Fruit fly (Drosophila melanogaster): ENCODE measurements around the gene CG14273.

CG14273 gene

DNA sequence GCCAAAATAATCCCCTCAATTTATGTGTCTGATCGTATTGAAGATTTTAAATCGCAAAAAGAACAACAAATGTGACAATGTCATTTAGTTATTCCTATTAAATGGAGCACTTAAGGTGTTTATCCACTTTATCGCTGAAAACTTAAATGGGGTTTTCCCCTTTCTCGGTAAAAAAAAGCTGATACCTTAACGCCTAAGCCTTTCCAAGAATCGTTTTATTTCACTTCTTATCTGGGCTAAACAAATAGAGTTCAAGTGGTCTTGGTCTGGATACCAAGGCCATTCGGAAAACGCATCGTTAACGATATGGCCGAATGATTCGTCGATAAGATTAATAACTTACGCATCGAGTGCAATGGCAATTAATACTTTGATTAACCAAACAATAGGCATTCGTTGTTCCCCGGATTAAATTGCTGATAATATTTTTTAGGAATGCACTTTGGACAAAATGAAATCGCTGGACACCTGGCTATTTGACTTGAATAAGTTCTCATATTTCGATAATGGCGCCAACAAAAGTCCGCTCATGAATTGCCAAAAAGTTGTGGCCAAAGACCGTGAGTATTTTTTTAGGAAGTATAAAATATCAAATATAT, 2.6 kb upstream of the CG14273 start:
- no peak for TF ChIP-seq Sin3A (optimal IDR thresholded peaks at IDR 0.05)
- no peak for TF ChIP-seq h (optimal IDR thresholded peaks at IDR 0.05)
- no peak for TF ChIP-seq ttk (optimal IDR thresholded peaks at IDR 0.05)
- no peak for TF ChIP-seq insv (optimal IDR thresholded peaks at IDR 0.05)
- no peak for TF ChIP-seq psq (optimal IDR thresholded peaks at IDR 0.05)
- TF ChIP-seq Myc (optimal IDR thresholded peaks at IDR 0.05): no peak

DNA sequence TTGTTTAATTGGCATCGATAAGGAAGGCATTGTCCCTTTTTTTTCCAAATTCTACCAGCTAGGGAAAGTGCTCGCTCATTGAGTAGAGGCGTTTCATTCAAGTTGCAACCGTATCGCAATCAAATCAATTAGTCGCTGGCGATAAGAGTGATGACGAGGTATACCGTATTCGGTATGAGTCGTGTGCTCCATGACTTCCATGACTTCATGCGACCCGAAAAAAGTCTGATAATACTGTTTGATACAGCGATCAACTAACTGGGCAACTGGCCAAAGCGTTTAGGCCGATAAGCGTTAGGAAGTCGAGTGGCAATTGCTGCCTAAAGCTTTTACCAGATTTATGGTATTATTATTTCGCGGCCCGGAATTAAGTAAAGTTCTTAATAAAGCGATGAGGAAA, 2.0 kb downstream of the CG14273 start:
- TF ChIP-seq Sin3A (optimal IDR thresholded peaks at IDR 0.05) (no peak), Myc (optimal IDR thresholded peaks at IDR 0.05) (no peak), insv (optimal IDR thresholded peaks at IDR 0.05) (no peak), h (optimal IDR thresholded peaks at IDR 0.05) (no peak), ttk (optimal IDR thresholded peaks at IDR 0.05) (no peak), psq (optimal IDR thresholded peaks at IDR 0.05) (no peak)

DNA sequence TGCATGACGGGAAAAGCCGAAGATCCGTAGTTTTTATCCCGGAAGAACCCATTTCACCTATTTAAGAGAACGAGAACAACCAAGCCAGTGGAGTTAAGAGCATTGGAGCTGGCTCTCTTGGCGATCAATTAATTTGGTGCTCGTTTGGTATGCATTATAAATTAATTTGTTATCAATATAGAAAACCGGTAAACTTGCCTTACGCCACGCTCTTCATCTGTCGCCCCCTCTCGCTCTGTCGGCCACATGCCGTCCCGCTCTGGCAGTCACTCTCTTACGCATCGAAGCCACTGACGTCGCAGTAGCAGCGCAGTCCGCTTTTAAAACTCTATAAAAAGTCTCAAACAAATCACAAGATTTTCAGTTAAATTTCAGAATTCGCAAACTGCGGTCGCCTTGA, 3.8 kb downstream of the CG14273 start, which contains the start of gene CG7778:
TSS of gene CG7778 (plus strand) at position 361 of the 400 bp plus-strand sequence.
- TF ChIP-seq Myc (optimal IDR thresholded peaks at IDR 0.05): no peak
- TF ChIP-seq h (optimal IDR thresholded peaks at IDR 0.05): no peak
- TF ChIP-seq ttk (optimal IDR thresholded peaks at IDR 0.05): no peak

DNA sequence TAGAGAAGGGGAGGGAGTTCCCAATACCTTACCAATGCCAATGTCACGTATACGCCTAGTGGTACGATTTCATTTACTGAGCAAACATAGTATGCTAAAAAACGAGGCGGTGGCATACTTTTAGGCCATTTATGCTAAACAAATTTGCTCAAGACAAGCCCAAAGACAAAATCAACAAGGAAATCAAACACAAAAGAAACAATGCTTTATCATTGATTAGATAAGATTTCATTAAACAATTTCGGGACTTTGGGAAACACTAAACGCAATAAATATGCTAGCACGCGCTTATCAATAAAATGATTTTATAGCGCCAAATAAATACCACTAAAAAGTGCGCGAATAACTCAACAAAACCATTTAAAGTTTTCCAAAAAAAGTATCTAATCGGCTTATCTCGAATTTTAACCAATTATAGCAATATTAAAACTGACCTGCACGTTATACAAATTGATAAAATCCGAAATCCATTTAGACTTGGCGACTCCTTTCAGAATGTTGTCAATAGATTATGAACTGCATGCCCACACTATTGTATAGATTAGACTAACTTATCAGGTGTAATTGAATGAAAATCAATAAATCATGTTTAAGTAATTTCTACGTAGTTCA, 8.2 kb downstream of the CG14273 start:
- TF ChIP-seq Myc (optimal IDR thresholded peaks at IDR 0.05): no peak
- TF ChIP-seq psq (optimal IDR thresholded peaks at IDR 0.05): no peak
- TF ChIP-seq ttk (optimal IDR thresholded peaks at IDR 0.05): no peak
- TF ChIP-seq insv (optimal IDR thresholded peaks at IDR 0.05): no peak

DNA sequence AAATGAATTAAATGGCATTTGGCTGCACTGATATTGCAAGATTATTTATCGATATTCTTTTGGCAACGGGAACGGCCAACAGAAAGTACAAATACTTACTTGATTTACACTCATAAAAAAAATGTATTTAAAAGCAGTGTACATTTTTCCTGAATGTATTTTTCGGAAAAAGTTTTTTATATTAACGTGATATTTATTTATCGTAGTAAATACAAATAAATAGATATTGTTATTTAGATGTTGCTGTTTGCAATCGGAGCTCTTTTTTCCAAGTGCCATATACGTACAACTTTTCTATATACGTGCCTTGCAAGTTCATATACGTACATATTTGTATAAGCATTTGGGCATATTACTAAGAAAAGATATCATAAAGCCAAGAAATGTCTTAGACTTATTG, 8.8 kb downstream of the CG14273 start:
- TF ChIP-seq insv (optimal IDR thresholded peaks at IDR 0.05) (no peak), Myc (optimal IDR thresholded peaks at IDR 0.05) (no peak), ttk (optimal IDR thresholded peaks at IDR 0.05) (no peak), h (optimal IDR thresholded peaks at IDR 0.05) (no peak), Sin3A (optimal IDR thresholded peaks at IDR 0.05) (no peak), psq (optimal IDR thresholded peaks at IDR 0.05) (no peak)

DNA sequence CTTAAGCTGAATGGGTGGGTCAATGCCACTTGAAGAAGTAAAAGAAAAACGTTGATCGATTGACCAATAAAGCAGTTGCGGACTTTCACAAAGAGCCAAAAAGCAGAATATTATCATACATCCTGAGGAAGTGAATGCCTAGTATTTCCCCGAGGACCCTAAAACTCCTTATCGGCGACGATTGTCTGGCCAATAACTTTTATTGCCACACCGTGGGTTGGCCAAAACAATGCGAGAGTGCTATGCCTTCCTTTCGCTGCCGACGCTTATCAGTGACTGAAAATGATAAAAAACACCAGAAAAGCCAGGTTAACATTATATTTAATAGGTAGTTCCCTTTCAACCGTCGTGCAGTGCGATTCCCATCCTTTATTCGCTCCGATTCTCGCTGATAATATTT, 9.4 kb downstream of the CG14273 start, which contains the start of gene Mur29B:
TSS of gene Mur29B (plus strand) at position 324 of the 400 bp plus-strand sequence.
- no peak for TF ChIP-seq ttk (optimal IDR thresholded peaks at IDR 0.05)
- no peak for TF ChIP-seq h (optimal IDR thresholded peaks at IDR 0.05)
- no peak for TF ChIP-seq psq (optimal IDR thresholded peaks at IDR 0.05)
- no peak for TF ChIP-seq insv (optimal IDR thresholded peaks at IDR 0.05)
- TF ChIP-seq Myc (optimal IDR thresholded peaks at IDR 0.05): no peak
- no peak for TF ChIP-seq Sin3A (optimal IDR thresholded peaks at IDR 0.05)

DNA sequence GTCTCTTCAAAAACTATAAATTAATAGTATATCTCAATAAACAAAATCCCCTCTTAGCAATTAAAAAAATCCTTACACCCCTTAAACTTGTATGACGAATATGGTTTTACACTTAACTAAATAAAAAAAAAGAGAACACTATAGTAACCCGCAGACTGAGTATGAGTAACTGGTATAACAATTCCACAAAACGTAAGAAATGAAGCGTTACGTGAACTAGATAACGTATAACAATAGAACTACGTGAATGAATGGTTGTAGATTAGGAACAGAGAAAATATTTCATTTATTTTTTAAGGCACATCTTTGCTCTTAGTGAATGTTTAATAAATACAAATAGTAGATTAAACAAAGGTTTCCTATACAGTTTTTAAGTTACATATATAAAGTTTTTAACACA, 12.9 kb downstream of the CG14273 start:
- TF ChIP-seq insv (optimal IDR thresholded peaks at IDR 0.05): no peak
- no peak for TF ChIP-seq ttk (optimal IDR thresholded peaks at IDR 0.05)
- no peak for TF ChIP-seq h (optimal IDR thresholded peaks at IDR 0.05)
- TF ChIP-seq Sin3A (optimal IDR thresholded peaks at IDR 0.05): no peak
- TF ChIP-seq psq (optimal IDR thresholded peaks at IDR 0.05): no peak
- TF ChIP-seq Myc (optimal IDR thresholded peaks at IDR 0.05): no peak

DNA sequence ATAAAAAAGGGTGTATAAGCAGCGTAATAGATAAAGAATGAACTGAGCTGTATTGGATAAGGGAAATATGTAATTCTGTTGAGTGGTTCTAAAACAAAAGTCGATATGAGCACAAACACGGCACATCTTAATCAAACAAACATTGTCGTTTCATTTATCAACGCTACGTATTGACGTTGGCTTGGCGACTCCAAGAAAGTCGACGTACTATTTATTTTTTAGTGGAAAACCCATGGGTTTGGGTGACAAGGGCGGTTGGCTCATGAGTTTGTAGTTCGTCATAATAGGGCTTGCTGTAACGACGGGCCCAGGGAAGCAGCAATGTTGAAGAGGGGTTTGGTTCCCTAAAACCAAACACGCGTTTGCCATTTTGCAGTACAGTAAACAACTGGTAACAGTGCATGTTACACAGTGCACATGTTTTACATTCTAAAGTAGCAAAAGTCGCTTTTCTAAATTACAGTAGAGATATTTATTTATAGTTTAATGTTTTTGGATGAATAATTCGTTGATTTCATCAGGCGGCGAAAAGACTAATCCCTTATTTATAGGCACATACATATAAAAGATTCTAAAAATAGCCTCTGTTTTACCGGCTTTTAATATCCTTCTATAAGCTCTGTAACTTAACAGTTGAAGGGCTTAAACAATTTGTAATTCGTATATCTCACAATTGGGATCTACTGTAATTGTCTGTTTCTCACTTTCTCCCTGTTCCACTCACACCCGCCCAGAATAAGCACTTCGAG, 18.9 kb downstream of the CG14273 start:
- no peak for TF ChIP-seq insv (optimal IDR thresholded peaks at IDR 0.05)
- TF ChIP-seq ttk (optimal IDR thresholded peaks at IDR 0.05): no peak
- no peak for TF ChIP-seq Sin3A (optimal IDR thresholded peaks at IDR 0.05)
- no peak for TF ChIP-seq Myc (optimal IDR thresholded peaks at IDR 0.05)
- TF ChIP-seq h (optimal IDR thresholded peaks at IDR 0.05): no peak
- no peak for TF ChIP-seq psq (optimal IDR thresholded peaks at IDR 0.05)

DNA sequence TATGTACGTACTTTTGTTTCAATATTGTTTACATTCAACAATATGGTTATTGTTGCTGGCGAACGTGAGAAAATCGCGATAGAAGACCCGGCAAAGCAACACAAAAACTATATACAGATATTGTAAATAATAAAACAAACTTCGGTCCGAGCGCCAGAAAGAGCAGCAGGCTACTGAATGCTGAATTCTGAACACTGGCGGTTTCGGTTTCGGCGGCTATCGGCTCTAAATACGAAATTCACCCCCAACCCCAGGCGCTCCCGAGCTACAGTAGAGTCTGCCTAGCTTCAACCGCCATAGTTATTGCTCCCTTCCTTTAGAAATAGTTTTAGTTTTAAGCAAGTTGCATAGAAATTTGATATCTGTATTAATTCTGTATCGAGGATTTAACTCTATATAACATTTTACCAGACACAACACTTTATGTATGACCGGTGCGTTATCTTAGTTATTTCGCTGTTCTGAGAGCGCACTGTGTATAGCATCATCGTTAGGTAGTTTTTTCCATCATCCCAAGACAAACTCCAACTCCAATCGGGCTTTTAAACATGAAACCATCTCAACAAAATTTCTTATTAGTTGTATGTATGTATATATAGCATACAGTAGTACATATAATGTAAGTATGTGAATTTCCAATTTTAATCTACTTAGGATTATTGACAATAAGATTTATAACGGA, 19.9 kb downstream of the CG14273 start, which contains the start of gene CG7627:
TSS of gene CG7627 (minus strand) at position 197 of the 682 bp plus-strand sequence.
- TF ChIP-seq Sin3A (optimal IDR thresholded peaks at IDR 0.05): no peak
- no peak for TF ChIP-seq insv (optimal IDR thresholded peaks at IDR 0.05)
- TF ChIP-seq h (optimal IDR thresholded peaks at IDR 0.05): no peak
- TF ChIP-seq Myc (optimal IDR thresholded peaks at IDR 0.05): no peak
- no peak for TF ChIP-seq ttk (optimal IDR thresholded peaks at IDR 0.05)
- no peak for TF ChIP-seq psq (optimal IDR thresholded peaks at IDR 0.05)

DNA sequence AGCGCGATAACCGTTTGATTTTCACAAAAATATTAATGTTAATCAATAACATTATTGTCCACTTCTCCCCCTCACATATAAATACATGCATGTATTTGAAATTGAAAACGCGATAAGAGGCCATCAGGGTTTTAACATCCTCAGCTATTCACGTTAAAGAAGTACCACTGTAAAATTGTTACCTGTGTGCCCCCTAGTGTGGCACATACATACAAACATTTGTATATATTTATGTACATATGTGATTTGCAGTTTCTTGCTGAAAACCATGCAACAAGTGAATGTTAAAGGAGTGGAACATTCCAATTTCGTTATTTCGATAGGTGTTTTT, 20.4 kb downstream of the CG14273 start:
- TF ChIP-seq ttk (optimal IDR thresholded peaks at IDR 0.05): no peak
- no peak for TF ChIP-seq insv (optimal IDR thresholded peaks at IDR 0.05)
- no peak for TF ChIP-seq Myc (optimal IDR thresholded peaks at IDR 0.05)
- no peak for TF ChIP-seq h (optimal IDR thresholded peaks at IDR 0.05)
- TF ChIP-seq Sin3A (optimal IDR thresholded peaks at IDR 0.05): no peak
- TF ChIP-seq psq (optimal IDR thresholded peaks at IDR 0.05): no peak

DNA sequence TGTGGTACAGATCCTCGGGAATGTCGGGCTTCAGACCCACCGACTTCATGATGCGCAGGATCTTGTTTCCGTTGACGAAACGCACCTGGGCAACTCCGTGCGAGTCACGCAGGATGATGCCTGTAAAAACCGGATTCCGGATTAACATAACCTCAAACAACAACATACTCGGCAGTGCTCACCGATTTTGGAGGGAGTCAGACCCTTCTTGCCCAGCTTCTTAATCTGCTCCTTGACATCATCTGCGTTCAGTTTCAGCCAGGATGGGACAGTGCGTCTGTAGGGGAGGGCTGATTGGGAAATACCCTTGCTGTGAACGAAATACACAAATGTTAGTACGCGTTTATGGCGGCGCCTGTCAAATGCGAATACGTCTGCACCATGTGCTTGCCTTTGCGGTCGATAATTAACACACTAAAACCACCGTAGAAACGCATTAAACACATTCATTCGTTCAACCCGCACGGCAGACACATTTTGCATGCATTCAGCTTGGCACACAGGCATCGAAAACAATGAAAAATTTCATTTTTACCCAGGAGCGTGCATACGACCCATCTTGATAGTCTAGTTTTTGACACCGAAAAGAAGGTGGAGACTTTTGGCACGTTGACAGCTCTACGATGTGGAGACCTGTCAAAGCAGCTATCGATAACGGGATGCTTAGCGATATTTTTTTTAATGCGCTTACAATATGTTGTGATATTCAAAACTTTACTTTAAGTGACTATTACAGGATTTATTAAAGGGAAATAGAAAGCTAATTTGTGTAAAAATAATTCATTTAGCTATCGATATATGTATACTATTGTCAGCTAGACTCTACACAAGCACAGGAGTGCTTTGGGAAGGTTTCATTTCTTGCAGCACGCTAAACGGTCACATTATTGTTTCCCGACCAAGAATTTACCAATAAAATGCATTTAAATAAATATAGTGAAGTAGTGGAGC, 21.8 kb downstream of the CG14273 start, which contains the start of the genes RpS13 and CSN8:
TSS of gene RpS13 (minus strand) at position 657 of the 951 bp plus-strand sequence.
TSS of gene CSN8 (plus strand) at position 850 of the 951 bp plus-strand sequence.
- TF ChIP-seq h (optimal IDR thresholded peaks at IDR 0.05): no peak
- no peak for TF ChIP-seq psq (optimal IDR thresholded peaks at IDR 0.05)
- TF ChIP-seq ttk (optimal IDR thresholded peaks at IDR 0.05): no peak
- no peak for TF ChIP-seq Sin3A (optimal IDR thresholded peaks at IDR 0.05)
- TF ChIP-seq Myc (optimal IDR thresholded peaks at IDR 0.05): no peak
- no peak for TF ChIP-seq insv (optimal IDR thresholded peaks at IDR 0.05)
